Worm (Caenorhabditis elegans) whole organism, young adult: ENCODE data around the gene set-12.

Source experiments
- B0019.2 ChIP-seq: fragments of 200-800 bp; sonication (Bioruptor generic); conservative IDR thresholded peaks from 2 replicates; pipeline ENCODE4 v1.3.6; 2022; ENCODE audit warnings: missing genetic modification reagents, missing genetic modification characterization, missing compliant biosample characterization
- B0336.3 ChIP-seq: fragments of 200-800 bp; sonication (Bioruptor generic); IDR thresholded peaks from 2 replicates; pipeline ENCODE4 v1.3.6; 2022; ENCODE audit warnings: missing genetic modification characterization, missing compliant biosample characterization
- D2030.7 ChIP-seq: fragments of 200-800 bp; sonication (Bioruptor generic); IDR thresholded peaks from 2 replicates; pipeline ENCODE4 v1.3.6; 2022; ENCODE audit warnings: missing genetic modification reagents, missing genetic modification characterization, missing compliant biosample characterization
- F23B12.7 ChIP-seq: sonication (generic microtip); optimal IDR thresholded peaks from 2 replicates; lab custom pipeline; 2017; ENCODE audit warnings: missing genetic modification characterization, mild to moderate bottlenecking, missing compliant biosample characterization, antibody characterized with exemption, moderate library complexity; ENCODE audit not compliant: insufficient read depth
- F33H1.4 ChIP-seq: fragments of 200-800 bp; sonication (Bioruptor generic); IDR thresholded peaks from 2 replicates; pipeline ENCODE4 v1.3.6; 2022; ENCODE audit warnings: missing genetic modification reagents, missing genetic modification characterization, missing compliant biosample characterization
- F52B5.7 ChIP-seq: sonication (generic microtip); optimal IDR thresholded peaks from 2 replicates; lab custom pipeline; 2016; ENCODE audit warnings: mild to moderate bottlenecking, missing genetic modification characterization, missing compliant biosample characterization
- F55B11.4 ChIP-seq: sonication (generic microtip); optimal IDR thresholded peaks from 2 replicates; lab custom pipeline; 2016; ENCODE audit warnings: missing compliant biosample characterization, missing genetic modification characterization, borderline replicate concordance; ENCODE audit not compliant: insufficient read depth
- K11D2.4 ChIP-seq: fragments of 200-800 bp; sonication (Bioruptor generic); IDR thresholded peaks from 2 replicates; pipeline ENCODE4 v1.3.6; 2022; ENCODE audit warnings: missing genetic modification reagents, missing genetic modification characterization, missing compliant biosample characterization
- T26A5.8 ChIP-seq: sonication (generic microtip); optimal IDR thresholded peaks from 2 replicates; lab custom pipeline; 2016; ENCODE audit warnings: missing genetic modification characterization, missing compliant biosample characterization
- Y79H2A.3 ChIP-seq: fragments of 200-800 bp; sonication (Bioruptor generic); conservative IDR thresholded peaks from 2 replicates; pipeline ENCODE4 v1.3.6; 2022; ENCODE audit warnings: missing genetic modification reagents, missing genetic modification characterization, missing compliant biosample characterization
- aptf-2 ChIP-seq: fragments of 200-800 bp; sonication (Bioruptor generic); conservative IDR thresholded peaks from 2 replicates; pipeline ENCODE4 v1.3.6; 2022; ENCODE audit warnings: missing genetic modification reagents, missing genetic modification characterization, missing compliant biosample characterization
- ceh-40 ChIP-seq: fragments of 200-800 bp; sonication (Bioruptor generic); IDR thresholded peaks from 2 replicates; pipeline ENCODE4 v1.3.6; 2022; ENCODE audit warnings: missing genetic modification characterization, missing compliant biosample characterization
- ceh-58 ChIP-seq: fragments of 200-800 bp; sonication (Bioruptor generic); IDR thresholded peaks from 2 replicates; pipeline ENCODE4 v1.3.6; 2022; ENCODE audit warnings: missing genetic modification characterization, missing compliant biosample characterization
- ceh-79 ChIP-seq: sonication (generic microtip); optimal IDR thresholded peaks from 2 replicates; lab custom pipeline; 2017; ENCODE audit warnings: mild to moderate bottlenecking, missing genetic modification characterization, missing compliant biosample characterization
- dpl-1 ChIP-seq: fragments of 150-350 bp; optimal IDR thresholded peaks from 2 replicates; lab custom pipeline; 2014; ENCODE audit warnings: missing biosample characterization, missing genetic modification reagents, missing genetic modification characterization
- egl-44 ChIP-seq: fragments of 200-800 bp; sonication (Bioruptor generic); IDR thresholded peaks from 2 replicates; pipeline ENCODE4 v1.3.6; 2022; ENCODE audit warnings: missing genetic modification reagents, missing genetic modification characterization, missing compliant biosample characterization
- egrh-3 ChIP-seq: fragments of 200-800 bp; sonication (Bioruptor generic); IDR thresholded peaks from 2 replicates; pipeline ENCODE4 v1.3.6; 2022; ENCODE audit warnings: missing genetic modification reagents, missing genetic modification characterization, missing compliant biosample characterization
- him-1 ChIP-seq: sonication (generic microtip); optimal IDR thresholded peaks from 2 replicates; lab custom pipeline; 2016; ENCODE audit warnings: missing genotype, missing genetic modification reagents, missing genetic modification characterization, missing compliant biosample characterization
- hmg-20 ChIP-seq: fragments of 200-800 bp; sonication (Bioruptor generic); IDR thresholded peaks from 2 replicates; pipeline ENCODE4 v1.3.6; 2022; ENCODE audit warnings: missing genetic modification reagents, missing genetic modification characterization, missing compliant biosample characterization
- hsf-1 ChIP-seq: fragments of 200-800 bp; sonication (Bioruptor generic); IDR thresholded peaks from 2 replicates; pipeline ENCODE4 v1.3.6; 2022; ENCODE audit warnings: missing genetic modification reagents, missing genetic modification characterization, missing compliant biosample characterization
- lin-35 ChIP-seq, 3 experiments: fragments of 150-350 bp in 2 of 3; sonication (generic microtip) in 1 of 3; optimal IDR thresholded peaks; 2 replicates each; lab custom pipeline; 2014 to 2018; ENCODE audit warnings: missing biosample characterization in 3 of 3, missing genetic modification characterization in 3 of 3, missing genetic modification reagents in 3 of 3
- lsl-1 ChIP-seq: fragments of 200-800 bp; sonication (Bioruptor generic); optimal IDR thresholded peaks from 2 replicates; lab custom pipeline; 2018; ENCODE audit warnings: mild to moderate bottlenecking, missing genetic modification characterization, moderate library complexity, missing compliant biosample characterization
- madf-6 ChIP-seq: fragments of 200-800 bp; sonication (Bioruptor generic); IDR thresholded peaks from 2 replicates; pipeline ENCODE4 v1.3.6; 2022; ENCODE audit warnings: missing genetic modification reagents, missing genetic modification characterization, missing compliant biosample characterization
- mel-28 ChIP-seq: sonication (generic microtip); optimal IDR thresholded peaks from 2 replicates; lab custom pipeline; 2016; ENCODE audit warnings: borderline replicate concordance, mild to moderate bottlenecking, missing genetic modification characterization, missing compliant biosample characterization
- nfya-1 ChIP-seq: sonication (generic microtip); optimal IDR thresholded peaks from 2 replicates; lab custom pipeline; 2017; ENCODE audit warnings: antibody characterized with exemption, missing compliant biosample characterization, missing genetic modification characterization, borderline replicate concordance; ENCODE audit not compliant: insufficient read depth
- nfyb-1 ChIP-seq: fragments of 200-800 bp; sonication (Bioruptor generic); IDR thresholded peaks from 2 replicates; pipeline ENCODE4 v1.3.6; 2022; ENCODE audit warnings: missing genetic modification reagents, missing genetic modification characterization, missing compliant biosample characterization
- nhr-179 ChIP-seq: sonication (generic microtip); optimal IDR thresholded peaks from 2 replicates; lab custom pipeline; 2016; ENCODE audit warnings: mild to moderate bottlenecking, missing genetic modification characterization, missing compliant biosample characterization
- nhr-80 ChIP-seq: sonication (generic microtip); optimal IDR thresholded peaks from 2 replicates; lab custom pipeline; 2016; ENCODE audit warnings: missing genetic modification characterization, missing compliant biosample characterization
- pbrm-1 ChIP-seq: fragments of 200-800 bp; sonication (Bioruptor generic); IDR thresholded peaks from 2 replicates; pipeline ENCODE4 v1.3.6; 2022; ENCODE audit warnings: missing genetic modification reagents, missing genetic modification characterization, missing compliant biosample characterization
- pha-4 ChIP-seq: fragments of 150-350 bp; sonication (generic microtip); optimal IDR thresholded peaks from 2 replicates; lab custom pipeline; 2014; ENCODE audit warnings: missing biosample characterization, missing genetic modification reagents, missing genetic modification characterization
- repo-1 ChIP-seq: sonication (generic microtip); optimal IDR thresholded peaks from 2 replicates; lab custom pipeline; 2017; ENCODE audit warnings: mild to moderate bottlenecking, missing genetic modification characterization, missing compliant biosample characterization
- sea-2 ChIP-seq: fragments of 200-800 bp; sonication (Bioruptor generic); IDR thresholded peaks from 2 replicates; pipeline ENCODE4 v1.3.6; 2022; ENCODE audit warnings: missing genetic modification characterization, missing compliant biosample characterization
- snpc-3.4 ChIP-seq: sonication (generic microtip); optimal IDR thresholded peaks from 2 replicates; lab custom pipeline; 2017; ENCODE audit warnings: missing genetic modification characterization, mild to moderate bottlenecking, missing compliant biosample characterization, antibody characterized with exemption, moderate library complexity, missing genotype, missing genetic modification reagents
- snpc-4 ChIP-seq, 5 experiments: fragments of 150-350 bp in 1 of 5; sonication (generic microtip) in 4 of 5; optimal IDR thresholded peaks; 2 replicates each; lab custom pipeline; 2014 to 2018; ENCODE audit warnings: missing genetic modification characterization in 5 of 5, missing biosample characterization in 3 of 5, antibody characterized with exemption in 2 of 5, mild to moderate bottlenecking in 2 of 5, missing compliant biosample characterization in 2 of 5, missing genotype in 2 of 5, moderate library complexity in 2 of 5, missing genetic modification reagents in 1 of 5
- somi-1 ChIP-seq: fragments of 200-800 bp; sonication (Bioruptor generic); optimal IDR thresholded peaks from 2 replicates; lab custom pipeline; 2018; ENCODE audit warnings: mild to moderate bottlenecking, missing genetic modification characterization, missing compliant biosample characterization
- tlf-1 ChIP-seq: fragments of 200-800 bp; sonication (Bioruptor generic); optimal IDR thresholded peaks from 2 replicates; lab custom pipeline; 2018; ENCODE audit warnings: mild to moderate bottlenecking, missing genetic modification characterization, missing compliant biosample characterization
- unc-130 ChIP-seq: sonication (generic microtip); optimal IDR thresholded peaks from 2 replicates; lab custom pipeline; 2016; ENCODE audit warnings: missing genetic modification reagents, missing genetic modification characterization, missing compliant biosample characterization
- unc-62 ChIP-seq: fragments of 150-350 bp; optimal IDR thresholded peaks from 2 replicates; lab custom pipeline; 2014; ENCODE audit warnings: missing biosample characterization, missing genetic modification reagents, missing genetic modification characterization
- xnd-1 ChIP-seq: sonication (generic microtip); optimal IDR thresholded peaks from 2 replicates; lab custom pipeline; 2016; ENCODE audit warnings: missing genotype, missing genetic modification reagents, missing genetic modification characterization, missing compliant biosample characterization
- ztf-22 ChIP-seq: fragments of 200-800 bp; sonication (Bioruptor generic); optimal IDR thresholded peaks from 2 replicates; lab custom pipeline; 2018; ENCODE audit warnings: mild to moderate bottlenecking, missing genetic modification characterization, moderate library complexity, missing compliant biosample characterization
- ztf-3 ChIP-seq: fragments of 200-800 bp; sonication (Bioruptor generic); optimal IDR thresholded peaks from 2 replicates; lab custom pipeline; 2018; ENCODE audit warnings: mild to moderate bottlenecking, missing genetic modification characterization, missing compliant biosample characterization
- ztf-6 ChIP-seq: fragments of 200-800 bp; sonication (Bioruptor generic); IDR thresholded peaks from 2 replicates; pipeline ENCODE4 v1.3.6; 2022; ENCODE audit warnings: missing genetic modification reagents, missing genetic modification characterization, missing compliant biosample characterization

set-12 gene

DNA sequence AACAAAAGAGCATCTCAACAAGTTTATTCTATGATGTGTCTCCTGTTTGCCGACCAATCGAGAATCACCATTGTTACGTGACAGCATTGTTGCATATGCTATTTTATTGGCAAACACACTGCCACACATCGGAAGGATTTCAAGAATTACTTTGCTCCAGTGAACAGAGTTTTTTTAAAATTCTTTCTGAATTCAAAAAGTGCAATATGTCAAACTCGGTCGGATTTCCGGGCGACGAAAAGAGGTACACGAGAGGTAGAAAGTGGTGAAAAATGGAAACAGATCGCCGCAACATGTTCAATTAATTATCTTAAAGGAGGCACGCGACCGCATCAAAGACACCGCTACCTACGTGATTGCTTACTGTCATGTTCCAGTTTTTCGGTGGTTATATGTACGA is 14.0 kb upstream of the set-12 start:
- TF ChIP-seq pbrm-1 (GFP tag; lab: Robert Waterston, UW) (no peak), somi-1 (GFP tag; lab: Kevin White, UChicago) (no peak), tlf-1 (GFP tag; lab: Kevin White, UChicago) (no peak), F55B11.4 (tag; lab: Kevin White, UChicago) (no peak)

DNA sequence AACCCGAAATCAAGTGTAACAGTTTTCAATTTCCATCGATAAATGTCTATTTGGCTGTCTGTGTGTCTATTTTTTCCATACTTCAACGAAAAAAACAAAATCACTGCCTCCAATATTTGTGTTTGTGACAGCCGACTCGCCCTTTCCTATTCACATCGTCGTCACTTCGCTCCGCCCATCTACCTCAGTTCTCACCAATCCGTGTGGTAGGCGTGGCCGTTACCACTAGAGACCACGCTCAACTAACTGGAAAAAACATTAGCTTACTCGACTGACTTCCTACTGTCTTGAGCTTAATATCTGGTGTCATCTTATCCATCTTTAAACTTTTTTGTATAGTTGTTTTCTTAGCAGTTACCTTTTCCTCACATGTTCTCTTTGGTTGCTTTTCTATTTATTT is 9.3 kb upstream of the set-12 start:
- no peak for TF ChIP-seq him-1
- TF ChIP-seq hmg-20 (GFP tag; lab: Robert Waterston, UW), result no peak
- TF ChIP-seq xnd-1, result no peak
- TF ChIP-seq snpc-4 (GFP tag; optimal IDR thresholded peaks at IDR 0.05; lab: Kevin White, UChicago), result no peak
- no peak for TF ChIP-seq snpc-4 (tag; optimal IDR thresholded peaks at IDR 0.05; lab: Kevin White, UChicago)
- TF ChIP-seq lin-35 (GFP tag; optimal IDR thresholded peaks at IDR 0.05; lab: Kevin White, UChicago), result no peak
- no peak for TF ChIP-seq dpl-1 (GFP tag; lab: Kevin White, UChicago)
- TF ChIP-seq T26A5.8 (tag; lab: Kevin White, UChicago), result no peak
- no peak for TF ChIP-seq ztf-3 (GFP tag; lab: Kevin White, UChicago)
- TF ChIP-seq K11D2.4, result no peak
- no peak for TF ChIP-seq B0336.3
- TF ChIP-seq aptf-2 (GFP tag; lab: Robert Waterston, UW), result no peak
- TF ChIP-seq F52B5.7, result no peak
- no peak for TF ChIP-seq ceh-58 (GFP tag; lab: Robert Waterston, UW)
- TF ChIP-seq lsl-1 (GFP tag; lab: Kevin White, UChicago), result no peak
- TF ChIP-seq sea-2 (GFP tag; lab: Robert Waterston, UW), result no peak
- no peak for TF ChIP-seq tlf-1 (GFP tag; lab: Kevin White, UChicago)
- TF ChIP-seq somi-1 (GFP tag; lab: Kevin White, UChicago), result no peak

DNA sequence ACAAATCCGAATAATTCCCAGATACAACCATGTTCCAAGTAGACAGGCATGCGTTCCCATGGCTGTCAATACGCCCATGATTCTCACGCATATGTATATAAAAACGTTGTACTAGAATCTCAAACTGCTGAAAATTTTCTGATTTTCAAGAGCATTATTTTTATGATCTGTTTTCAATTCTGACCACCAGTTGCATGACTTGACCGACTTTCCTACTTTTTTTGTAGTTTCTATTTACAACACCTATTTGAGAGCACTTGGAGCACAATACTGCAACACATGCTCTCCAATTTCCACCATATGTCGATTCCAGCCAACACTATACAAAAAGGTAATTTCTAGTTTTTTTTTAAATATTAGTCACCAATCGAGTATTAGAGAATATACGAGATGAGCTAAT is 7.9 kb upstream of the set-12 start, which contains the start of gene ref-2:
Gene ref-2 (plus strand): TSS at position 301 of the 400 bp plus-strand sequence.
- TF ChIP-seq madf-6 (no peak), ceh-40 (no peak), ceh-79 (no peak), ztf-6 (GFP tag; lab: Robert Waterston, UW) (no peak), pha-4 (tag; lab: Kevin White, UChicago) (no peak), F23B12.7 (tag; lab: Kevin White, UChicago) (no peak), egl-44 (GFP tag; lab: Robert Waterston, UW) (no peak), nhr-179 (tag; lab: Kevin White, UChicago) (no peak), repo-1 (tag; lab: Kevin White, UChicago) (no peak)

DNA sequence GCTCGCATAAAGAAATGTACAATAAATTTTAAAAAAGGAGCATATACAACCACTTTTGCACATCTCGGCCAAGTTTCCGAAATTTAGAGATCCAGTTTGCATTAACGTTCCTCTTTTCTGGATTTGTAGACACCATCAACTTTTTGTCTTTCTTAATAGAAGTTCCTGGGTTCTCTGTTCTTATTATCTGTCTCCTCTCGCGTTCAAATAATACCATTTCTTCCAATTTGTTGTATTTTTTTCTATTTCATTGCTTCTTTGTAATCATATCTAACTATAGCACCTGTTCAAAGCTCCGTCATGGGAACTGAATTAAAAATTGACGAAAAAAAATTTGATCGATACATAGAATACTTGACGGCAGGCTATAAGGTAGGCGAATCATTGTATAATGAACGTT is 3.3 kb upstream of the set-12 start, which contains the start of gene K09F5.1:
Gene K09F5.1 (plus strand): TSS at position 301 of the 400 bp plus-strand sequence.
- TF ChIP-seq ztf-22 (GFP tag; lab: Kevin White, UChicago) (no peak), Y79H2A.3 (GFP tag; lab: Robert Waterston, UW) (no peak), nfya-1 (tag; lab: Kevin White, UChicago) (no peak), snpc-3.4 (tag; lab: Kevin White, UChicago) (no peak), B0019.2 (GFP tag; lab: Robert Waterston, UW) (no peak), nfyb-1 (no peak), F23B12.7 (tag; lab: Kevin White, UChicago) (no peak), hsf-1 (GFP tag; lab: Robert Waterston, UW) (no peak), unc-62 (GFP tag; lab: Kevin White, UChicago) (no peak), somi-1 (GFP tag; lab: Kevin White, UChicago) (no peak), ztf-3 (GFP tag; lab: Kevin White, UChicago) (no peak), mel-28 (tag; lab: Kevin White, UChicago) (no peak), D2030.7 (GFP tag; lab: Robert Waterston, UW) (no peak), nhr-179 (tag; lab: Kevin White, UChicago) (no peak), egrh-3 (no peak), unc-130 (no peak), nhr-80 (tag; lab: Kevin White, UChicago) (no peak), F33H1.4 (GFP tag; lab: Robert Waterston, UW) (no peak)
